Worm (Caenorhabditis elegans): ENCODE data around the gene F28C1.1.
A peak's percentile ranks its signal among the peaks of the same experiment; 100 is the strongest.

Gene F28C1.1

DNA sequence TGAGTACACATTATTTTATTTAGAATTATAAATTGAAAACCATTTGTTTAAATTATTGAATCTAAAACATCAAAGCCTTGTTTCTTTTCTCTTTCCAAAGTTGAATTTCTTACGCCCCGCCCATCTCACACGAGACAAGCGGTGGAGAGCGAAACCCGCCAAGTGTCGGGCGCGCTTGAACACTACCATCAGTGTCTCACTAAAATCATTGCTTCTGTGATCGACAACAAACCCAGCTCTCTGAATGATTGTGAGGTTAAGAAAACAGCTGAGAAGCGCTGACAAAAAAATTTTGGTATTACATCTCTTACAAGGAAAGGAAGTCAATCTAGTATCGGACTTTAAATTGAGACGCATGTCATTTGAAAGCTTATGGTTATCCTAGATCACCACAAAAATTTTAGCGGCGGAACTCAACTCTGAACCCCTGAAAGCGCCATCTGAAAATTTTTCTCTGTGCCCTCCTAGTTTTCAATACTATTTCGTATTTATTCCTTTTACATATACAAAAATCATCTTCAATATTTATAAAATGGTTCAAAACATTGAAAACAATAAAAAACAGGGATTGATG is 40.6 kb downstream of the F28C1.1 start (continued):
- TF ChIP-seq rec-8 (tag; optimal IDR thresholded peaks at IDR 0.05) (peak; percentile 11 to 80), ceh-91 (GFP tag; IDR thresholded peaks at IDR 0.05) (0 out of 2 replicates have a peak, but pooled peaks have one; percentile 13), D2030.7 (GFP tag; IDR thresholded peaks at IDR 0.05) (peak; percentile 97), F57C9.4 (tag; optimal IDR thresholded peaks at IDR 0.05) (no peak), F37B4.10 (GFP tag; IDR thresholded peaks at IDR 0.05) (no peak), dox-1 (GFP tag; IDR thresholded peaks at IDR 0.05) (peak; percentile 94), hsf-1 (GFP tag; IDR thresholded peaks at IDR 0.05) (peak; percentile 72), ztf-3 (GFP tag; optimal IDR thresholded peaks at IDR 0.05) (no peak), lsy-27 (tag; optimal IDR thresholded peaks at IDR 0.05; ENCODE audit: borderline replicate concordance, insufficient read depth) (peak; percentile 11), ceh-40 (GFP tag; IDR thresholded peaks at IDR 0.05) (no peak), lir-1 (GFP tag; conservative IDR thresholded peaks at IDR 0.05) (0 out of 2 replicates have a peak, but pooled peaks have one; percentile 23), die-1 (tag; optimal IDR thresholded peaks at IDR 0.05) (peak; percentile 9), tlf-1 (GFP tag; optimal IDR thresholded peaks at IDR 0.05) (peak; percentile 75), let-526 (GFP tag; IDR thresholded peaks at IDR 0.05) (no peak), sdz-38 (tag; optimal IDR thresholded peaks at IDR 0.05) (no peak), hmg-1.2 (GFP tag; IDR thresholded peaks at IDR 0.05) (peak; percentile 97)

DNA sequence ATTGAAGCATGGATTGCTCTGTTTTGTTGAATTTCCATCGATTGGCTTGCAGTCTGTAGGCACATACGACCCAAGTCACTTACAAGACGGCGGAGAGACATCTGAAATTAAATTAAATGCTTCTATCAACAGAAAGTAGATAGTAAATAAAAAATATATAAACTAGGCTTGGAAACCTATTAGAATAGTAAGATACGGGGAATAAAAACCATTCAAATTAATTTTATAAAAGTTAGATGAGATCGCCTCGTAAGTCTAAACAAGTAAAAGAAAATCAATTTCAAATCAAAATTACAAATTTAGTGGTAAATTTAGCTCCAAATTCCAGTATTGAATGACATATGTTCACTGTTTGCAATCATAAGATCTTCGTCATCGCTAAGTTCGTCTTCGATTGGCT is 43.9 kb downstream of the F28C1.1 start, which contains the start of gene mrps-11:
mrps-11 (minus strand) TSS at position 101 of the 400 bp plus-strand sequence.
- TF ChIP-seq sptf-2 (GFP tag; optimal IDR thresholded peaks at IDR 0.05) (no peak), C06A6.2 (GFP tag; conservative IDR thresholded peaks at IDR 0.05) (no peak), Y95B8A.8 (GFP tag; IDR thresholded peaks at IDR 0.05) (no peak), Y67H2A.10 (GFP tag; conservative IDR thresholded peaks at IDR 0.05) (no peak), snpc-1.1 (tag; optimal IDR thresholded peaks at IDR 0.05; ENCODE audit: insufficient read depth) (no peak), ets-4 (GFP tag; optimal IDR thresholded peaks at IDR 0.05) (no peak), B0035.1 (tag; optimal IDR thresholded peaks at IDR 0.05) (no peak), hlh-12 (tag; optimal IDR thresholded peaks at IDR 0.05) (no peak), nhr-27 (tag; optimal IDR thresholded peaks at IDR 0.05) (no peak), sdz-38 (tag; optimal IDR thresholded peaks at IDR 0.05) (no peak), F55B11.4 (tag; optimal IDR thresholded peaks at IDR 0.05; ENCODE audit: borderline replicate concordance, insufficient read depth) (no peak), B0019.2 (GFP tag; conservative IDR thresholded peaks at IDR 0.05) (no peak), ceh-27 (GFP tag; optimal IDR thresholded peaks at IDR 0.05) (no peak), madf-3 (GFP tag; IDR thresholded peaks at IDR 0.05) (no peak), ceh-40 (GFP tag; IDR thresholded peaks at IDR 0.05) (no peak), F57C9.4 (tag; optimal IDR thresholded peaks at IDR 0.05) (no peak), let-607 (tag; optimal IDR thresholded peaks at IDR 0.05) (no peak)

DNA sequence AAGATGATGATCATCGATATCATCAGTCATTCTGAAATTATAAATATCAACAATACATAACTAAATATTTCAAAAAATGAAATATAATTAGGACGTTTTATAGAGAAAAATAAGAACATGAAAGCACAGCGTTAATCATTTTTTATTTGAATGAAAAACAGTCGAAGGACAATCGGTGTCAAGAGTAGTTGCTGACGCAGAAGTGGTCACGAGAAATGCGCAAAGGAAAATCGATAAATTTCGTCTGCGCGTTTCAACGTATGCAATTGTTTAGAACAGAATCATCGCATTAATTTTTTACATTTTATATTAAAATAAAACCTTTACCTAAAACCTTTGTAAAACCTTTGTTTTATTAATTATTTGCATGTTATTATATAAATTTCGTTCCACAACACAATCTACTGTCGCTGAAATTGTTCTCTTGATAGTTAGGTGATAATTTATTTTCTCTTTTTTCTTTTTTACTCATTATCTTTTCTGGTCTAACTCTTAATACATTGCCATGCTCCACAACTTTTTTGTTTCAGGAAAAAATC is 47.2 kb downstream of the F28C1.1 start, which contains the start of the genes W04D2.4 and rbm-25:
W04D2.4 (minus strand) TSS at position 31 of the 539 bp plus-strand sequence.
rbm-25 (plus strand) TSS at position 489 of the 539 bp plus-strand sequence.
- TF ChIP-seq him-1 (tag; optimal IDR thresholded peaks at IDR 0.05): no peak
- TF ChIP-seq egl-44 (GFP tag; IDR thresholded peaks at IDR 0.05): no peak
- no peak for TF ChIP-seq ceh-58 (GFP tag; IDR thresholded peaks at IDR 0.05)
- no peak for TF ChIP-seq nfya-2 (GFP tag; IDR thresholded peaks at IDR 0.05)
- 0 out of 2 replicates have a peak, but pooled peaks have one; percentile 53 for TF ChIP-seq Y53G8AR.9 (GFP tag; conservative IDR thresholded peaks at IDR 0.05)
- TF ChIP-seq F55B11.4 (tag; optimal IDR thresholded peaks at IDR 0.05; ENCODE audit: borderline replicate concordance, insufficient read depth): no peak
- TF ChIP-seq lin-35 (GFP tag; optimal IDR thresholded peaks at IDR 0.05): peak in 1 of 3 experiments; percentile 67
- TF ChIP-seq nfyb-1 (GFP tag; IDR thresholded peaks at IDR 0.05): no peak
- TF ChIP-seq ceh-100 (GFP tag; IDR thresholded peaks at IDR 0.05): no peak
- no peak for TF ChIP-seq F22D6.2 (tag; optimal IDR thresholded peaks at IDR 0.05)
- no peak for TF ChIP-seq attf-6 (GFP tag; IDR thresholded peaks at IDR 0.05)
- peak; percentile 9 for TF ChIP-seq F23B12.7 (tag; optimal IDR thresholded peaks at IDR 0.05; ENCODE audit: insufficient read depth)
- no peak for TF ChIP-seq snpc-1.3 (tag; optimal IDR thresholded peaks at IDR 0.05; ENCODE audit: insufficient read depth)
- TF ChIP-seq cebp-2 (GFP tag; IDR thresholded peaks at IDR 0.05): no peak
- no peak for TF ChIP-seq repo-1 (tag; optimal IDR thresholded peaks at IDR 0.05)
- no peak for TF ChIP-seq aptf-3 (GFP tag; IDR thresholded peaks at IDR 0.05)
